Fruit fly (Drosophila melanogaster) whole organism, embryonic: Measurements from ENCODE around the gene CG3355.
A peak's percentile ranks its signal among the peaks of the same experiment; 100 is the strongest.

ENCODE experiments used
- Aef1 ChIP-seq: fragments of 200-800 bp; sonication (Bioruptor generic); IDR thresholded peaks from 3 replicates; pipeline ENCODE4 v1.3.6; 2022; ENCODE audit warnings: missing biosample characterization, missing genetic modification characterization
- Bdp1 ChIP-seq: fragments of 200-800 bp; sonication (Bioruptor generic); optimal IDR thresholded peaks from 3 replicates; lab custom pipeline; 2016; ENCODE audit warnings: missing biosample characterization, missing genetic modification characterization
- CG11085 ChIP-seq: fragments of 200-800 bp; sonication (Bioruptor generic); IDR thresholded peaks from 2 replicates; pipeline ENCODE4 v1.3.6; 2022; ENCODE audit warnings: missing biosample characterization, missing genetic modification characterization
- CG12744 ChIP-seq: fragments of 200-800 bp; sonication (Bioruptor generic); optimal IDR thresholded peaks from 2 replicates; lab custom pipeline; 2016; ENCODE audit warnings: missing biosample characterization, missing genetic modification characterization
- CG13287 ChIP-seq: fragments of 200-800 bp; sonication (Bioruptor generic); IDR thresholded peaks from 2 replicates; pipeline ENCODE4 v1.3.6; 2022; ENCODE audit warnings: missing biosample characterization, missing genetic modification characterization; ENCODE audit not compliant: partially characterized antibody
- CG14441 ChIP-seq: fragments of 200-800 bp; sonication (Bioruptor generic); IDR thresholded peaks from 2 replicates; pipeline ENCODE4 v1.3.6; 2022; ENCODE audit warnings: missing biosample characterization, missing genetic modification characterization
- CG16779 ChIP-seq: fragments of 200-800 bp; sonication (Bioruptor generic); IDR thresholded peaks from 2 replicates; pipeline ENCODE4 v1.3.6; 2022; ENCODE audit warnings: missing biosample characterization, missing genetic modification characterization
- CG16863 ChIP-seq: fragments of 200-800 bp; sonication (Bioruptor generic); optimal IDR thresholded peaks from 3 replicates; lab custom pipeline; 2016; ENCODE audit warnings: missing biosample characterization, missing genetic modification characterization
- CG18262 ChIP-seq: fragments of 200-800 bp; optimal IDR thresholded peaks from 3 replicates; lab custom pipeline; 2019; ENCODE audit warnings: missing biosample characterization, mild to moderate bottlenecking, missing genetic modification characterization, moderate library complexity
- CG2199 ChIP-seq: fragments of 200-800 bp; sonication (Bioruptor generic); IDR thresholded peaks from 3 replicates; pipeline ENCODE4 v1.3.6; 2022; ENCODE audit warnings: missing biosample characterization, missing genetic modification characterization
- CG2202 ChIP-seq: fragments of 200-800 bp; sonication (Bioruptor generic); optimal IDR thresholded peaks from 2 replicates; lab custom pipeline; 2018; ENCODE audit warnings: missing biosample characterization, mild to moderate bottlenecking, missing genetic modification characterization
- CG34224 ChIP-seq: fragments of 200-800 bp; sonication (Bioruptor generic); IDR thresholded peaks from 3 replicates; pipeline ENCODE4 v1.3.6; 2022; ENCODE audit warnings: missing biosample characterization, missing genetic modification characterization; ENCODE audit not compliant: partially characterized antibody
- CG6791 ChIP-seq: fragments of 200-800 bp; sonication (Bioruptor generic); IDR thresholded peaks from 3 replicates; pipeline ENCODE4 v1.3.6; 2022; ENCODE audit warnings: missing biosample characterization, missing genetic modification characterization; ENCODE audit not compliant: partially characterized antibody
- CG7357 ChIP-seq: fragments of 200-800 bp; sonication (Bioruptor generic); IDR thresholded peaks from 3 replicates; pipeline ENCODE4 v1.3.6; 2022; ENCODE audit warnings: missing biosample characterization, missing genetic modification characterization
- CG7963 ChIP-seq: fragments of 200-800 bp; sonication (Bioruptor generic); IDR thresholded peaks from 3 replicates; pipeline ENCODE4 v1.3.6; 2022; ENCODE audit warnings: missing biosample characterization, missing genetic modification characterization; ENCODE audit not compliant: partially characterized antibody
- CkIIα-i1 ChIP-seq: fragments of 200-800 bp; sonication (Bioruptor generic); IDR thresholded peaks from 2 replicates; pipeline ENCODE4 v1.3.6; 2022; ENCODE audit warnings: missing biosample characterization, missing genetic modification characterization
- Fer1 ChIP-seq: fragments of 200-800 bp; sonication (Bioruptor generic); optimal IDR thresholded peaks from 2 replicates; lab custom pipeline; 2017; ENCODE audit warnings: missing biosample characterization, mild to moderate bottlenecking, missing genetic modification characterization
- MESR4 ChIP-seq: fragments of 200-800 bp; sonication (Bioruptor generic); optimal IDR thresholded peaks from 2 replicates; lab custom pipeline; 2018; ENCODE audit warnings: missing biosample characterization, mild to moderate bottlenecking, missing genetic modification characterization, moderate library complexity
- Max ChIP-seq: fragments of 200-800 bp; sonication (Bioruptor generic); optimal IDR thresholded peaks from 2 replicates; lab custom pipeline; 2016; ENCODE audit warnings: missing biosample characterization, mild to moderate bottlenecking, missing genetic modification characterization
- Med ChIP-seq: fragments of 200-800 bp; sonication (Bioruptor generic); peaks from one replicate; lab custom pipeline; 2016; ENCODE audit warnings: missing biosample characterization, missing genetic modification characterization, mild to moderate bottlenecking, inconsistent platforms, moderate library complexity
- Meics ChIP-seq: fragments of 200-800 bp; sonication (Bioruptor generic); optimal IDR thresholded peaks from 2 replicates; lab custom pipeline; 2017; ENCODE audit warnings: missing biosample characterization, mild to moderate bottlenecking, missing genetic modification characterization
- Optix ChIP-seq: fragments of 200-800 bp; sonication (Bioruptor generic); IDR thresholded peaks from 3 replicates; pipeline ENCODE4 v1.3.6; 2022; ENCODE audit warnings: missing biosample characterization, missing genetic modification characterization
- PHDP ChIP-seq: fragments of 200-800 bp; sonication (Bioruptor generic); optimal IDR thresholded peaks from 3 replicates; lab custom pipeline; 2018; ENCODE audit warnings: missing biosample characterization, mild to moderate bottlenecking, missing genetic modification characterization, moderate library complexity
- Rx ChIP-seq: fragments of 200-800 bp; sonication (Bioruptor generic); IDR thresholded peaks from 2 replicates; pipeline ENCODE4 v1.3.6; 2022; ENCODE audit warnings: missing biosample characterization, missing genetic modification characterization
- TFAM ChIP-seq: fragments of 200-800 bp; sonication (Bioruptor generic); optimal IDR thresholded peaks from 2 replicates; lab custom pipeline; 2017; ENCODE audit warnings: missing biosample characterization, missing genetic modification characterization, inconsistent platforms
- Usf ChIP-seq: fragments of 200-800 bp; sonication (Bioruptor generic); optimal IDR thresholded peaks from 2 replicates; lab custom pipeline; 2017; ENCODE audit warnings: missing genotype, missing biosample characterization, missing genetic modification characterization
- amos ChIP-seq: fragments of 200-800 bp; sonication (Bioruptor generic); IDR thresholded peaks from 2 replicates; pipeline ENCODE4 v1.3.6; 2022; ENCODE audit warnings: missing biosample characterization, missing genetic modification characterization; ENCODE audit not compliant: partially characterized antibody
- ash1 ChIP-seq: fragments of 200-800 bp; sonication (Bioruptor generic); optimal IDR thresholded peaks from 2 replicates; lab custom pipeline; 2018; ENCODE audit warnings: missing biosample characterization, mild to moderate bottlenecking, missing genetic modification characterization
- cad ChIP-seq: fragments of >200 bp; optimal IDR thresholded peaks from 2 replicates; lab custom pipeline; 2017; ENCODE audit warnings: missing biosample characterization, missing genetic modification characterization
- chn ChIP-seq: fragments of 200-800 bp; sonication (Bioruptor generic); optimal IDR thresholded peaks from 2 replicates; lab custom pipeline; 2016; ENCODE audit warnings: missing biosample characterization, missing genetic modification characterization
- en ChIP-seq: fragments of 200-800 bp; sonication (Bioruptor generic); optimal IDR thresholded peaks from 2 replicates; lab custom pipeline; 2016; ENCODE audit warnings: missing biosample characterization, missing genetic modification characterization
- ind ChIP-seq: fragments of 200-800 bp; sonication (Bioruptor generic); optimal IDR thresholded peaks from 3 replicates; lab custom pipeline; 2016; ENCODE audit warnings: missing biosample characterization, missing genetic modification characterization
- klu ChIP-seq: fragments of 200-800 bp; sonication (Bioruptor generic); IDR thresholded peaks from 2 replicates; pipeline ENCODE4 v1.3.6; 2022; ENCODE audit warnings: missing biosample characterization, missing genetic modification characterization
- lmd ChIP-seq: fragments of 200-800 bp; sonication (Bioruptor generic); IDR thresholded peaks from 2 replicates; pipeline ENCODE4 v1.3.6; 2022; ENCODE audit warnings: missing biosample characterization, missing genetic modification characterization
- mirr ChIP-seq: fragments of 200-800 bp; sonication (Bioruptor generic); optimal IDR thresholded peaks from 3 replicates; lab custom pipeline; 2018; ENCODE audit warnings: missing biosample characterization, mild to moderate bottlenecking, missing genetic modification characterization
- pita ChIP-seq: fragments of 200-800 bp; sonication (Bioruptor generic); optimal IDR thresholded peaks from 2 replicates; lab custom pipeline; 2017; ENCODE audit warnings: missing biosample characterization, mild to moderate bottlenecking, missing genetic modification characterization
- sna ChIP-seq: fragments of 200-800 bp; sonication (Bioruptor generic); IDR thresholded peaks from 2 replicates; pipeline ENCODE4 v1.3.6; 2022; ENCODE audit warnings: missing biosample characterization, missing genetic modification characterization; ENCODE audit not compliant: partially characterized antibody
- tup ChIP-seq: fragments of 200-800 bp; sonication (Bioruptor generic); optimal IDR thresholded peaks from 2 replicates; lab custom pipeline; 2016; ENCODE audit warnings: missing biosample characterization, mild to moderate bottlenecking, missing genetic modification characterization, moderate library complexity
- vfl ChIP-seq: fragments of 200-800 bp; sonication (Bioruptor generic); optimal IDR thresholded peaks from 2 replicates; lab custom pipeline; 2016; ENCODE audit warnings: missing biosample characterization, missing genetic modification characterization

CG3355 gene

DNA sequence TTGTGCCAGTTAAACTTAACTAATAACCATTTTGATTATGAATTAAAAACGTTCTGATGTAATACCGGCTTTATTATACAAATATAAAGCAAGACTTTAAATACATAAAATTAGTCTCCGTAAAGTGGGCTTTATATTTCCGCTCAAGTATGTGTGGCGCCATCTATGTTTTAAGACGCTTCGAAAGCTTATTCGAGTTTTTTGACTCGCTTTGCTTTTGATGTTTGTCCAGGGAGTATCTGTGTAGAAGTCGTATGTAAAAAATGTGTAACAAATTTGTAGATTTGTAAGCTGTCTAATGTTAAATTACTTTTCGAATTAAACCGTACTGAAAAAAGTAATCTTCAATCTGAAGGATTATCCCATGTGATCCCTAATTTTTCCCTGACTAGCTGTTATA lies 9.7 kb downstream of the CG3355 start (continued):
- peak; percentile 87 for TF ChIP-seq Med (GFP tag; lab: Kevin White, UChicago)
- TF ChIP-seq CG7963 (GFP tag; lab: Robert Waterston, UW) = 0 out of 3 replicates have a peak, but pooled peaks have one; percentile 26
- no peak for TF ChIP-seq mirr (GFP tag; lab: Kevin White, UChicago)
- TF ChIP-seq Aef1 (GFP tag; lab: Robert Waterston, UW) = no peak
- no peak for TF ChIP-seq PHDP (tag; lab: Kevin White, UChicago)
- peak; percentile 2 for TF ChIP-seq pita (GFP tag; lab: Kevin White, UChicago)
- TF ChIP-seq Bdp1 (GFP tag; lab: Kevin White, UChicago) = no peak

- TF ChIP-seq CG14441 (GFP tag; lab: Robert Waterston, UW) (no peak), vfl (GFP tag; lab: Kevin White, UChicago) (no peak), lmd (GFP tag; lab: Robert Waterston, UW) (no peak), CG18262 (tag; lab: Kevin White, UChicago) (no peak), Rx (no peak), Fer1 (GFP tag; lab: Kevin White, UChicago) (no peak), tup (GFP tag; lab: Kevin White, UChicago) (no peak), en (no peak), CG16863 (GFP tag; lab: Kevin White, UChicago) (no peak), MESR4 (no peak), ash1 (GFP tag; lab: Kevin White, UChicago) (no peak), chn (GFP tag; lab: Kevin White, UChicago) (no peak), Max (GFP tag; lab: Kevin White, UChicago) (no peak), Usf (GFP tag; lab: Kevin White, UChicago) (no peak), ind (GFP tag; lab: Kevin White, UChicago) (no peak), CG7357 (no peak), CG16779 (GFP tag; lab: Robert Waterston, UW) (no peak), amos (no peak), klu (GFP tag; lab: Robert Waterston, UW) (no peak), CG34224 (no peak)
These were observed 31.2 kb downstream of the CG3355 start, which contains the start of gene CG11929 for dm6 chr2L:4682377-4682776. TSS of gene CG11929 (plus strand) at chr2L:4682677.

DNA sequence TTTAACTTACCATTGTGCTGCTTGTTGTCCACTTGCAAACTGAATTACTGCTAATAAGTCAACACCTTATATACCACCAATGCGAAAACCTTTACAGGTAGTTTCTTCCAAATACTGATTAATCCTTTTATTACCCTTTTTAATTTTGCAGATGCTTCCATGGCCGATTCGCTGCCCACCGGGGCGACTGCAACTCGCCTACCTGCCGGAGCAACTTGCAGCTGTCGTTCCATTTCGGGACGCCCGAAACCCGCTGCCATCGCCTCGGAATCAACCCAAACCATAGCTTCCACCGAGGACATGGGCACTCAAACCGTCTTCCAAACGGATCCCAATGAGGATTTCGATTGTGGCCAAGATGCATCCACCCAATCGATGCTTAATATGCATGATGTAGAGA lies 33.2 kb downstream of the CG3355 start, which contains the start of gene Elba1:
Gene Elba1 (minus strand): TSS at position 101 of the 400 bp plus-strand sequence.
- TF ChIP-seq Optix (GFP tag; lab: Robert Waterston, UW) = no peak
- TF ChIP-seq cad (GFP tag; lab: Kevin White, UChicago) = peak; percentile 60
- TF ChIP-seq sna (GFP tag; lab: Robert Waterston, UW) = no peak

DNA sequence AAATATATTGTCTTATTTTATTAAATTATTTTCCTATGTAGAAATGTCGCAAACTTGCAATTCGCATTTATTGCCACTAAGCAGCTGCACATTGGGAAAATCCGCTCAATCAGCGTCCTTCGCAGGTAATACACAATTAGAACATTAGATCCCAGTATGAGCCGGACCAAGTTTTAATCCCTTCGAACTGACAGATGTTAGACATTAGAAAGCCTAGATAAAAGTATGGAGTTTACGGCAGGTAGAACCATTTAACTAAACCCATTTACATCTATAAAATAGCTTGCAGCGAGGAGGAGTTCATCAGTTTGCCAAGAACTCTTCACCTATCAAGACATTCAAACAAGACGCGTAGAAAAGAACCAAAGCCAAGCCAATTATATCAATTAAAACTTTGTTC lies 36.0 kb downstream of the CG3355 start, which contains the start of gene Elba3:
Gene Elba3 (plus strand): TSS at position 301 of the 400 bp plus-strand sequence.
- TF ChIP-seq CG12744 (GFP tag; lab: Kevin White, UChicago) = no peak

- TF ChIP-seq Meics (GFP tag; lab: Kevin White, UChicago) (no peak), CG2199 (no peak), TFAM (GFP tag; lab: Kevin White, UChicago) (no peak), CG11085 (GFP tag; lab: Robert Waterston, UW) (no peak), CG13287 (GFP tag; lab: Robert Waterston, UW) (no peak), CG6791 (GFP tag; lab: Robert Waterston, UW) (no peak), CG2202 (tag; lab: Kevin White, UChicago) (no peak), CkIIα-i1 (no peak)
- TF ChIP-seq, all 482 proteins: peak for 0
These were observed 39.4 kb downstream of the CG3355 start, which contains the start of gene CG3251 for dm6 chr2L:4690602-4691001. TSS of gene CG3251 (minus strand) at chr2L:4690702.
